Worm (Caenorhabditis elegans) whole organism, L3 larva: ENCODE measurements around the gene clec-21.

Experiments
- ZK546.5 ChIP-seq: sonication (generic microtip); optimal IDR thresholded peaks from 2 replicates; lab custom pipeline; 2017; ENCODE audit warnings: missing biosample characterization, missing genetic modification characterization
- fkh-2 ChIP-seq: fragments of 150-350 bp; optimal IDR thresholded peaks from 2 replicates; lab custom pipeline; 2014; ENCODE audit warnings: missing biosample characterization, missing genetic modification reagents, missing genetic modification characterization
- lin-39 ChIP-seq: fragments of 150-350 bp; optimal IDR thresholded peaks from 2 replicates; lab custom pipeline; 2018; ENCODE audit warnings: missing biosample characterization, missing genetic modification reagents, missing genetic modification characterization
- lsy-12 ChIP-seq: sonication (generic microtip); optimal IDR thresholded peaks from 2 replicates; lab custom pipeline; 2016; ENCODE audit warnings: mild to moderate bottlenecking, missing genetic modification characterization, missing compliant biosample characterization
- mdl-1 ChIP-seq: fragments of 150-350 bp; optimal IDR thresholded peaks from 2 replicates; lab custom pipeline; 2014; ENCODE audit warnings: missing biosample characterization, missing genetic modification characterization
- tbx-2 ChIP-seq: sonication (generic microtip); optimal IDR thresholded peaks from 2 replicates; lab custom pipeline; 2016; ENCODE audit warnings: mild to moderate bottlenecking, missing genetic modification characterization, missing compliant biosample characterization
- unc-39 ChIP-seq: sonication (generic microtip); optimal IDR thresholded peaks from 4 replicates; lab custom pipeline; 2017; ENCODE audit warnings: missing biosample characterization, missing genetic modification characterization

DNA sequence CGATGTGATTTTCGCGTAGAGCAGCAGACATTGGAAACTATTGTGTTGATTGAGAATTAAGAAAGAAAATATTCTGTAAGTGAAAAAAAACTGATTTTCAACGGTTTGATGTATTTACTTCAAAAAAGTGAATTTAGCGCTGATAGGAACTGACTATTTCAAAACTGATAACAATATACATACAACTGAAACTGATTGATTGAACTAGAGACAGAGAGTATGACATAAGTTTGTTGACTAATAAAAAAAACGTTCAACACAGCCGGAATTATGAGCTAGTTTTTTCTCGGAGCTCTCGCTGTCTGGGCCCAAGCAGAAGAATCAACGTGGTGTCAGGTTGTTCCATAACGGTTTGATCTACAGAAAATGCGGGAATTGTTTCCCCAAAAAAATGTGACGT lies 29.9 kb upstream of the clec-21 start, which contains the start of gene fbxa-164:
- no peak for TF ChIP-seq fkh-2 (tag; lab: Kevin White, UChicago)
- no peak for TF ChIP-seq lin-39 (tag; lab: Kevin White, UChicago)
- TF ChIP-seq tbx-2 (tag; lab: Kevin White, UChicago), result no peak
- no peak for TF ChIP-seq ZK546.5 (tag; lab: Kevin White, UChicago)
- TF ChIP-seq unc-39, result no peak
- TF ChIP-seq lsy-12 (tag; lab: Kevin White, UChicago), result no peak
- no peak for TF ChIP-seq mdl-1 (tag; lab: Kevin White, UChicago)
